Fruit fly (Drosophila melanogaster): Measurements from ENCODE around the gene CG33939.

Gene CG33939

DNA sequence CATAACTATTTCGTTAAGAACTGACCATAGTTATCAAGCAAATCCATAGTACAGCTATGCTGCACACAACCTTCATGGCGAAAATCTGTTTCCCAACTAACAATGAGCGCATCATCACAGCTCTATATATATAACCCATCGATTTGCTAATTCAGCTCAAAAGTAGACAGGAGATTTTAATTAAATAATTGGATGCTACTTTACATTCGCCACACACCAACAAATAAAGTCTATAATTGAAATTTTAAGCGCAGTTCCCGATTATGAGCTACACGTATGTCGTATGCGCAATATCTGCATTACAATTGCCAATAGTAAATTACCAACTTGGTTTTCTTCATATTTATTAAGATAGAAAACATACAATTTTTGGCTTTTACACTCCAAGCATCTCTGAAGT is 38.9 kb downstream of the CG33939 start, which contains the start of gene Obp18a:
Obp18a (minus strand) TSS at position 101 of the 400 bp plus-strand sequence.
- TF ChIP-seq dmrt93B (GFP tag; optimal IDR thresholded peaks at IDR 0.05) (no peak), woc (GFP tag; optimal IDR thresholded peaks at IDR 0.05) (no peak), Abd-B (GFP tag; optimal IDR thresholded peaks at IDR 0.05) (no peak), psq (GFP tag; optimal IDR thresholded peaks at IDR 0.05) (no peak), Dif (GFP tag; optimal IDR thresholded peaks at IDR 0.05; ENCODE audit: partially characterized antibody) (no peak), Hr83 (GFP tag; optimal IDR thresholded peaks at IDR 0.05; ENCODE audit: poor library complexity, severe bottlenecking) (no peak), dsf (GFP tag; optimal IDR thresholded peaks at IDR 0.05; ENCODE audit: borderline replicate concordance) (no peak), Myc (optimal IDR thresholded peaks at IDR 0.05) (no peak), jim (GFP tag; optimal IDR thresholded peaks at IDR 0.05) (no peak), CG9705 (GFP tag; optimal IDR thresholded peaks at IDR 0.05) (no peak), br (GFP tag; optimal IDR thresholded peaks at IDR 0.05) (no peak), GATAd (GFP tag; optimal IDR thresholded peaks at IDR 0.05) (no peak), tai (GFP tag; optimal IDR thresholded peaks at IDR 0.05) (no peak), brk (GFP tag; optimal IDR thresholded peaks at IDR 0.05) (no peak)

DNA sequence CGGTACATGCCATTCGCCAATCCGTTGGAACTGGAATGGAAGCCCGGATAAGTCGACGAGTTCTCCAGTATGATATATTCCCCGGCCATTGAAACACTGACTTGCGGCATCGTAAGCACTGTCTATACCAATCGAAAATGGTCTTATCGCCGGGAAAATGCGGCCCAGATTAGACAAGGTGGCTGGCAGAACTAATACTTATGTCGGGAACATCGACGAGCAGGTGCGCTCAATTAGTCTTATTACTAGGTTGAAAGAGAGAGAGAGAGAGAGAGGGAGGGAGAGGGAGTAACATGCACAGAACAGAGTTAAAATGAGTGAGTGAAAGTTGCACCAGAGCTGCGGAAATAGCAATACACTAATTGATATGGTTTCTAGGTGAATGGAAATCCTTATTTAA is 47.5 kb downstream of the CG33939 start, which contains the start of gene tgy:
tgy (minus strand) TSS at position 101 of the 400 bp plus-strand sequence.
- no peak for TF ChIP-seq Jra (GFP tag; optimal IDR thresholded peaks at IDR 0.05)
- peak in 1 of 2 experiments; percentile 6 for TF ChIP-seq dl (GFP tag; optimal IDR thresholded peaks at IDR 0.05; ENCODE audit: insufficient read depth in 1 of 2, partially characterized antibody in 2 of 2)
- TF ChIP-seq fru (GFP tag; optimal IDR thresholded peaks at IDR 0.05), result peak; percentile 76

DNA sequence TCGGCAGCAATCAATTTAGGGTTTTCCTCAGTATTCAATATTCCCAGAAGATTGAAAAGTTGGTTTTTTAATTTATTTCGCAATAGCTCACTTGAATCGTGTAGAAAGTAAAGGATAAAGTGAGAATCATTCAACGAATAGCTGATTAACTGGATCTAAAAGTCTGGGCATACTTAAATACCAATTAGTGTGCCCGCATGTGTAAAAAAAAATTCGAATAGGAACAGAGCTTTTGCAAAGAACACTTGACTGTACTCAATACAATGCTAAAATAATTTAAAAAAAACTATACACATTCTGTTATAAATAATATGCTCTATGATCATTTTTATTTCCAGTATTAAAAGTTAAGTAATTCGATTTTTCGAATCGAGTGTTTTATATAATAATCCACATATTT is 50.4 kb downstream of the CG33939 start, which contains the start of gene CG15882:
CG15882 (minus strand) TSS at position 101 of the 400 bp plus-strand sequence.
- TF ChIP-seq woc (GFP tag; optimal IDR thresholded peaks at IDR 0.05) (no peak), dmrt93B (GFP tag; optimal IDR thresholded peaks at IDR 0.05) (no peak), ey (GFP tag; optimal IDR thresholded peaks at IDR 0.05) (no peak), fru (GFP tag; optimal IDR thresholded peaks at IDR 0.05) (no peak), Hnf4 (GFP tag; optimal IDR thresholded peaks at IDR 0.05) (no peak), N (GFP tag; optimal IDR thresholded peaks at IDR 0.05) (no peak), Hr78 (GFP tag; optimal IDR thresholded peaks at IDR 0.05) (no peak), Abd-B (GFP tag; optimal IDR thresholded peaks at IDR 0.05) (no peak), brk (GFP tag; optimal IDR thresholded peaks at IDR 0.05) (no peak), Mio (GFP tag; optimal IDR thresholded peaks at IDR 0.05) (no peak)
